Worm (Caenorhabditis elegans): ENCODE data around the gene C28A5.6.

DNA sequence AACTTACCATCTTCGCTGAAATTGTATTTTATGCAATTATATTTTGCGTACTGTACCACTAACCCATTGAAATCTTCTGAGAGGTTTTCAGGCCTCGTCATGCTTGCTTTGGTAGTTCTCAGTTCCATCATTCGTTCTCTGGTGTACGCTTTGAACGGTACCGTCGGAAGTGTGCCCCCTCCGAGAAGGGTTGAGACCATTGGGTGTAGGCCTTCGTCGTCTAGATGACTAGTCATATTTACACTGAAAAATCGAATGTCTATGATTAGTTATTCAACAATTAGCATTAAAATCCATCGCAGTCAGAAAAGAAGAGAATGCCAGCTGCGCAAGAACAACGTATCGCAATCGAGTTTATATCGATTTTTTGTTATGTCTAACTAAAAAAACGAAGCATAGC is 45.6 kb upstream of the C28A5.6 start, which contains the start of gene ifet-1:
- TF ChIP-seq mep-1 (tag; optimal IDR thresholded peaks at IDR 0.05) (no peak), mab-5 (tag; optimal IDR thresholded peaks at IDR 0.05) (no peak), lin-13 (tag; optimal IDR thresholded peaks at IDR 0.05) (no peak), unc-62 (GFP tag; optimal IDR thresholded peaks at IDR 0.05) (no peak), pha-4 (tag; optimal IDR thresholded peaks at IDR 0.05) (no peak), ceh-83 (GFP tag; optimal IDR thresholded peaks at IDR 0.05) (no peak), sem-2 (GFP tag; optimal IDR thresholded peaks at IDR 0.05) (no peak), elt-1 (tag; optimal IDR thresholded peaks at IDR 0.05; ENCODE audit: borderline replicate concordance, insufficient read depth) (no peak), hlh-1 (tag; optimal IDR thresholded peaks at IDR 0.05) (no peak), ztf-11 (tag; optimal IDR thresholded peaks at IDR 0.05) (no peak), snpc-4 (tag; optimal IDR thresholded peaks at IDR 0.05) (no peak), nhr-76 (tag; optimal IDR thresholded peaks at IDR 0.05) (no peak), nhr-237 (tag; optimal IDR thresholded peaks at IDR 0.05) (no peak), nhr-12 (tag; optimal IDR thresholded peaks at IDR 0.05) (no peak)

Data from whole organism, mixed stage, embryonic.